Fruit fly (Drosophila melanogaster) whole organism, pupa: Measurements from ENCODE around the gene CG17272.
A peak's percentile ranks its signal among the peaks of the same experiment; 100 is the strongest.

Experiments used
- CG10348 ChIP-seq: fragments of 200-800 bp; sonication (Bioruptor generic); IDR thresholded peaks from 2 replicates; pipeline ENCODE4 v1.3.6; 2022; ENCODE audit warnings: missing biosample characterization, missing genetic modification characterization
- CG12605 ChIP-seq: fragments of 200-800 bp; sonication (Bioruptor generic); IDR thresholded peaks from 2 replicates; pipeline ENCODE4 v1.3.6; 2022; ENCODE audit warnings: missing biosample characterization, missing genetic modification characterization
- CG13204 ChIP-seq: fragments of 200-800 bp; sonication (Bioruptor generic); optimal IDR thresholded peaks from 2 replicates; lab custom pipeline; 2018; ENCODE audit warnings: missing biosample characterization, mild to moderate bottlenecking, missing genetic modification characterization, moderate library complexity
- CG14655 ChIP-seq: fragments of 200-800 bp; sonication (Bioruptor generic); optimal IDR thresholded peaks from 3 replicates; lab custom pipeline; 2017; ENCODE audit warnings: mild to moderate bottlenecking, missing biosample characterization, missing genetic modification reagents, missing genetic modification characterization
- CG15710 ChIP-seq: fragments of 200-800 bp; sonication (Bioruptor generic); optimal IDR thresholded peaks from 2 replicates; lab custom pipeline; 2018; ENCODE audit warnings: missing biosample characterization, mild to moderate bottlenecking, missing genetic modification characterization, moderate library complexity
- CG17806 ChIP-seq: fragments of 200-800 bp; sonication (Bioruptor generic); optimal IDR thresholded peaks from 2 replicates; lab custom pipeline; 2018; ENCODE audit warnings: missing biosample characterization, mild to moderate bottlenecking, missing genetic modification characterization, moderate library complexity
- CG32121 ChIP-seq: fragments of 200-800 bp; sonication (Bioruptor generic); IDR thresholded peaks from 2 replicates; pipeline ENCODE4 v1.3.6; 2022; ENCODE audit warnings: missing biosample characterization, missing genetic modification characterization
- CG34367 ChIP-seq: fragments of 200-800 bp; sonication (Bioruptor generic); optimal IDR thresholded peaks from 2 replicates; lab custom pipeline; 2018; ENCODE audit warnings: missing biosample characterization, mild to moderate bottlenecking, missing genetic modification characterization
- CG4496 ChIP-seq: fragments of 200-800 bp; sonication (Bioruptor generic); IDR thresholded peaks from 3 replicates; pipeline ENCODE4 v1.3.6; 2022; ENCODE audit warnings: missing biosample characterization, missing genetic modification characterization
- CG8159 ChIP-seq: fragments of 200-800 bp; sonication (Bioruptor generic); optimal IDR thresholded peaks from 3 replicates; lab custom pipeline; 2018; ENCODE audit warnings: missing biosample characterization, mild to moderate bottlenecking, missing genetic modification characterization, moderate library complexity
- CG8301 ChIP-seq: fragments of 200-800 bp; sonication (Bioruptor generic); optimal IDR thresholded peaks from 2 replicates; lab custom pipeline; 2018; ENCODE audit warnings: missing biosample characterization, mild to moderate bottlenecking, missing genetic modification characterization
- CG9948 ChIP-seq: fragments of 200-800 bp; sonication (Bioruptor generic); optimal IDR thresholded peaks from 2 replicates; lab custom pipeline; 2018; ENCODE audit warnings: missing biosample characterization, mild to moderate bottlenecking, missing genetic modification characterization, moderate library complexity
- D1 ChIP-seq: fragments of 200-800 bp; sonication (Bioruptor generic); optimal IDR thresholded peaks from 2 replicates; lab custom pipeline; 2018; ENCODE audit warnings: missing biosample characterization, mild to moderate bottlenecking, missing genetic modification characterization, moderate library complexity
- EcR ChIP-seq: fragments of 200-800 bp; sonication (Bioruptor generic); optimal IDR thresholded peaks from 3 replicates; lab custom pipeline; 2019; ENCODE audit warnings: missing biosample characterization, missing genetic modification characterization, mild to moderate bottlenecking, moderate library complexity, missing genetic modification reagents
- Ets98B ChIP-seq: fragments of 200-800 bp; sonication (Bioruptor generic); IDR thresholded peaks from 2 replicates; pipeline ENCODE4 v1.3.6; 2022; ENCODE audit warnings: missing biosample characterization, missing genetic modification characterization
- Pif1A ChIP-seq: fragments of 200-800 bp; sonication (Bioruptor generic); optimal IDR thresholded peaks from 3 replicates; lab custom pipeline; 2016; ENCODE audit warnings: missing biosample characterization, missing genetic modification characterization
- Pif1B ChIP-seq: fragments of 200-800 bp; sonication (Bioruptor generic); optimal IDR thresholded peaks from 3 replicates; lab custom pipeline; 2016; ENCODE audit warnings: missing biosample characterization, missing genetic modification characterization
- Snoo ChIP-seq: fragments of 200-800 bp; sonication (Bioruptor generic); optimal IDR thresholded peaks from 3 replicates; lab custom pipeline; 2017; ENCODE audit warnings: missing biosample characterization, mild to moderate bottlenecking, missing genetic modification characterization, inconsistent platforms
- fd96Ca ChIP-seq: fragments of 200-800 bp; sonication (Bioruptor generic); IDR thresholded peaks from 3 replicates; pipeline ENCODE4 v1.3.6; 2022; ENCODE audit warnings: missing biosample characterization, missing genetic modification characterization
- gl ChIP-seq: fragments of 200-800 bp; sonication (Bioruptor generic); optimal IDR thresholded peaks from 2 replicates; lab custom pipeline; 2018; ENCODE audit warnings: missing biosample characterization, mild to moderate bottlenecking, missing genetic modification characterization
- rn ChIP-seq: fragments of 200-800 bp; sonication (Bioruptor generic); IDR thresholded peaks from 2 replicates; pipeline ENCODE4 v1.3.6; 2022; ENCODE audit warnings: missing biosample characterization, missing genetic modification characterization

CG17272 gene

DNA sequence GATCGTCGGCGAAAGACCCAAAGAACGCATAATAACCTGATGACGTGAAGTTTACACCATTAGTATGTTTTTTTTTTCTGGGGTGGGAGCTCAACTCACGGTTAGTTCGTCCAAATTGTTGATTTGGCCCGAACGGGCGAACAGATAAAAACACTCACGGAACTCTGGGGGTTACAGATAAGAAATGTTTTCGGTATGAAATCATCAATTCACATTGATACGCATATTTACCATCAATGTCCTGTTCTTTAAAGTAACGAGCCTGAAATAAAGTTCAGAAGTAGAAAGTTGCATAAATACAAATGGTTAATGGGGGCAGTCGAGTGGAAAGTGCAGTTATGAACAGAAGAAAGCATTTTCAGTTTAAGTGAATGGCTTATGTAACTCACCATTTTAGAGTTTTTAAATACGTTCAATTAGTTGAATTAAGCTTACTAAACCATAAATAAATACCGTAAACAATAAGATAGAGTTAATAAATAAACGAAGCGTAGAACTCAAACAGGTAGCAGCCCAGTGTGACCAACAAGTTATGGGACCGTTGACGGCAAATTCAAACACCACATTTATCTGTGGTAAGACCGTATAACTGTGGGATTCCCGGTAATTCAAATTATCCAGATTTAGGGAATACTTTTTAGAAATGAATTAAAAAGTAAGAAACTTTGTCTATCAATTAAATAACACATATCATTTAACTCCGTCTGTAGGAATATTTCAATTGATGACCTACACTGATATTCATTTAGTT is at the start of gene CG17272:
Gene CG17272 (minus strand): TSS at position 536 of the 751 bp plus-strand sequence.
- TF ChIP-seq D1 (tag; lab: Kevin White, UChicago) (no peak), CG12605 (GFP tag; lab: Robert Waterston, UW) (peak; percentile 65; the same call in 1 of the 2 replicates), Pif1B (GFP tag; lab: Kevin White, UChicago) (no peak)

DNA sequence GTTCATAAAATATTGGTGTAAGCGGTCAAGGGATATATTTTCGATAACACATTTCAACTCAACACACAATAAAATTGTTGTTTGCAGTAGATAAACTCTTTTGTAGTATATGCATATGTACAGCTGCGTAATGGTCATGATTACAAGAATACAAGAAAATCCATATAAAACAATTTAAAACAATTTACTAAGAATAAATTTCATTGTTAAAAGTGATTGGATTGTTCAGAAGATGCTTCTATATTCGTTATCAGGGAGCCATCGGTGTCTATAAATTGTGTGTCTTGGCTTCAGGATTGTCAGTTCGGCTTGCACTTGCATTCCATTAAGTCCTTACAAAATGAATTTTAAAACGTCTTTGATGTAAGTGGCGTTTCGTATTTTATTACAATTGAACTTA is 49.6 kb upstream of the CG17272 start, which contains the start of gene TotB:
Gene TotB (plus strand): TSS at position 301 of the 400 bp plus-strand sequence.
- TF ChIP-seq CG32121 (GFP tag; lab: Robert Waterston, UW), result no peak

DNA sequence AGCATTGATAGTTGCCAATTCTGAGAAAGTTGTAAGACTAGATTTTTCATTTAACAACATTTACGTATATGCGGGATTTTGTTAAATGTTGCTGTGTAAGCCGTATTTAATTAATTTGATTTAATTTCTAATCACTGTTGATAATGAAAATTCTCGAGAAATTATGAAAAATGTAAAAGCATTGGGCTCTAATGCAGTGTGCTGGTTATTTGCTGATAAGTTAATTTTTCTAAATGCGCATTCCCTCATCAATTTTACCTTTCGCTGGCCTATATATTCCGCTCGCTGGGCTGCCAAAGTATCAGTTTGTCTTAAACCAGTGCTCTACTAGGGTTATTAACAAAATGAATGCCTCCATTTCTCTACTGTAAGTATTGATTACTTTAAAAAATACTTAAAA is 48.6 kb upstream of the CG17272 start, which contains the start of gene TotC:
Gene TotC (plus strand): TSS at position 301 of the 400 bp plus-strand sequence.
- TF ChIP-seq CG9948 (tag; lab: Kevin White, UChicago) (no peak), CG13204 (GFP tag; lab: Kevin White, UChicago) (no peak), CG32121 (GFP tag; lab: Robert Waterston, UW) (no peak), CG14655 (GFP tag; lab: Kevin White, UChicago) (no peak), gl (no peak), rn (GFP tag; lab: Robert Waterston, UW) (no peak), Pif1A (GFP tag; lab: Kevin White, UChicago) (no peak), CG12605 (GFP tag; lab: Robert Waterston, UW) (no peak), CG4496 (GFP tag; lab: Robert Waterston, UW) (no peak), fd96Ca (GFP tag; lab: Robert Waterston, UW) (no peak), CG8159 (tag; lab: Kevin White, UChicago) (no peak), CG8301 (no peak), CG34367 (tag; lab: Kevin White, UChicago) (no peak), CG17806 (tag; lab: Kevin White, UChicago) (no peak), D1 (tag; lab: Kevin White, UChicago) (no peak), Pif1B (GFP tag; lab: Kevin White, UChicago) (no peak), CG10348 (GFP tag; lab: Robert Waterston, UW) (no peak), Ets98B (GFP tag; lab: Robert Waterston, UW) (no peak)

DNA sequence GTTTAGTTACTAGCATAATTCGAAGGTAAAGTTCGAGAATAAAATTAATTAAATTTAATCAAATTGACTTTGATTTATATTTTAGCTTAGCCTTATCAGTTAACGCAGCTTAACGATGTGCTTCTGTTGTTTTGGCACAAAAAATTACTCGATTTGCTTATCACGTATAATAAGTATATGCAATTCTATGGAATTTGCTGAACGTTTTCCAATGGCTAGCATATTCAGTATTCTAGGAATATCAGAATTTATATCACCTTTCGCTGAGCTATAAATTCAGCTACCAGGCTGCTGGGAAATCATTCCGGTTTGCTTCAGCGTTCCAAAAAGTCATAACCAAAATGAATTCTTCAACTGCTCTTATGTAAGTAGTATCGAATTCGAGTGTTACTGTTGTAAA is 46.7 kb upstream of the CG17272 start, which contains the start of gene TotA:
Gene TotA (plus strand): TSS at position 301 of the 400 bp plus-strand sequence.
- no peak for TF ChIP-seq EcR (GFP tag; lab: Kevin White, UChicago)
- no peak for TF ChIP-seq gl
- no peak for TF ChIP-seq CG9948 (tag; lab: Kevin White, UChicago)
- TF ChIP-seq CG32121 (GFP tag; lab: Robert Waterston, UW), result no peak
- TF ChIP-seq CG17806 (tag; lab: Kevin White, UChicago), result no peak
- TF ChIP-seq Ets98B (GFP tag; lab: Robert Waterston, UW), result no peak
- TF ChIP-seq CG4496 (GFP tag; lab: Robert Waterston, UW), result no peak
- no peak for TF ChIP-seq Pif1B (GFP tag; lab: Kevin White, UChicago)
- TF ChIP-seq CG15710 (tag; lab: Kevin White, UChicago), result no peak
- TF ChIP-seq fd96Ca (GFP tag; lab: Robert Waterston, UW), result no peak
- no peak for TF ChIP-seq rn (GFP tag; lab: Robert Waterston, UW)
- TF ChIP-seq D1 (tag; lab: Kevin White, UChicago), result no peak
- no peak for TF ChIP-seq CG8301
- no peak for TF ChIP-seq Snoo
- TF ChIP-seq CG14655 (GFP tag; lab: Kevin White, UChicago), result no peak
- TF ChIP-seq CG8159 (tag; lab: Kevin White, UChicago), result no peak
- no peak for TF ChIP-seq CG13204 (GFP tag; lab: Kevin White, UChicago)
- no peak for TF ChIP-seq CG12605 (GFP tag; lab: Robert Waterston, UW)

DNA sequence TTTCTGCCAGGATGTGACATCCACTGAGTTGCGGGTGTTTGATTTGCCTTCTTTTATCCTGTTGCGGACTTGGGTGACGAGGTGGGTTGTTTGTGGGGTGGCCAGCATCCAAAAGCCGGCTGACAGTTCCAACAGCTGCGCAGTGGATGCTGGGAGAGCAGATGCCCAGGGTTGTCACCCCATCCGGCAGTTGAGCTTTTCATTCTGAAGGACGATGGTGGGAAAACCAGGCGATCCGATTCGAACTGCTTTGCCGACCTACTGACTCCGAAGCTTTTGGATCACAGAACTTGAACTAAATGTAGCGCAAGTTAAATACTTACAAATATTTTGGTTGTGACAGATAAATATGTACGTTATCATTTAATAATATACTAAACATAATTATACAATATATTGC is 42.2 kb upstream of the CG17272 start, which contains the start of gene KaiR1D:
Gene KaiR1D (minus strand): TSS at position 28 of the 400 bp plus-strand sequence.
- TF ChIP-seq CG10348 (GFP tag; lab: Robert Waterston, UW), result no peak
- no peak for TF ChIP-seq CG9948 (tag; lab: Kevin White, UChicago)
- no peak for TF ChIP-seq D1 (tag; lab: Kevin White, UChicago)
- TF ChIP-seq EcR (GFP tag; lab: Kevin White, UChicago), result no peak
- no peak for TF ChIP-seq CG8301
- TF ChIP-seq CG4496 (GFP tag; lab: Robert Waterston, UW), result no peak
- no peak for TF ChIP-seq CG15710 (tag; lab: Kevin White, UChicago)
- TF ChIP-seq CG8159 (tag; lab: Kevin White, UChicago), result no peak
- TF ChIP-seq Pif1B (GFP tag; lab: Kevin White, UChicago), result no peak
- TF ChIP-seq CG13204 (GFP tag; lab: Kevin White, UChicago), result no peak
- no peak for TF ChIP-seq Snoo
- TF ChIP-seq Ets98B (GFP tag; lab: Robert Waterston, UW), result no peak
- no peak for TF ChIP-seq Pif1A (GFP tag; lab: Kevin White, UChicago)

DNA sequence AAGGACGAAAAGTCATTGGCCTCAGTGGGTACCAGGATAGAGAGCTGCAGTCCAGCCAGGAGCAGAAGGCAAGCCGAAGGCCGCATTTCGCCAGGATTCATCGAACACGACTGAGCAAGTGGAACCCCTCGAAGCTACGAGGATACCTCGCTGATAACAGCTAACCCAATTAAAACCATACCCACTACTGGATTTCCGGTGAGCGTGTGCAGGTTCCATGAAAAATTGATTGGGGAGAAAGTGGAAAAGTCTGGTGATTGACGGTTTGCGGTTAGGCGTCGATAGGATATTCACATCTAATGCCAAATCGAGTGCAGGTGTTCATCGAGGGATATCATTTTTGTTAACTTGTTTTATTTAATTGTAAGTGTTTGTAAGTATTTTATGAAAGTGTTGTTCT is 35.8 kb upstream of the CG17272 start, which contains the start of gene Ir93a:
Gene Ir93a (minus strand): TSS at position 101 of the 400 bp plus-strand sequence.
- TF ChIP-seq Pif1B (GFP tag; lab: Kevin White, UChicago) (no peak), CG14655 (GFP tag; lab: Kevin White, UChicago) (no peak), CG17806 (tag; lab: Kevin White, UChicago) (no peak), CG15710 (tag; lab: Kevin White, UChicago) (no peak), CG9948 (tag; lab: Kevin White, UChicago) (no peak), fd96Ca (GFP tag; lab: Robert Waterston, UW) (no peak)
- TF ChIP-seq, all 21 proteins: peak for 0
